Worm (Caenorhabditis elegans) whole organism, early embryonic: ENCODE results near the gene tufm-1.

ENCODE experiments used
- ama-1 ChIP-seq: fragments of 150-350 bp; optimal IDR thresholded peaks from 2 replicates; lab custom pipeline; 2014
- ets-7 ChIP-seq: sonication (generic microtip); optimal IDR thresholded peaks from 2 replicates; lab custom pipeline; 2016; ENCODE audit warnings: missing genotype, missing genetic modification characterization, missing compliant biosample characterization
- flt-1 ChIP-seq: fragments of 200-800 bp; sonication (Bioruptor generic); IDR thresholded peaks from 2 replicates; pipeline ENCODE4 v1.3.6; 2022; ENCODE audit warnings: missing genetic modification characterization, missing compliant biosample characterization
- hmg-4 ChIP-seq: fragments of 200-800 bp; sonication (Bioruptor generic); optimal IDR thresholded peaks from 2 replicates; lab custom pipeline; 2018; ENCODE audit warnings: mild to moderate bottlenecking, missing genetic modification characterization, missing compliant biosample characterization
- scrt-1 ChIP-seq: fragments of 200-800 bp; sonication (Bioruptor generic); IDR thresholded peaks from 2 replicates; pipeline ENCODE4 v1.3.6; 2022; ENCODE audit warnings: missing genetic modification characterization, missing compliant biosample characterization
- sea-1 ChIP-seq: fragments of 200-800 bp; sonication (Bioruptor generic); conservative IDR thresholded peaks from 2 replicates; pipeline ENCODE4 v1.3.6; 2022; ENCODE audit warnings: missing genetic modification characterization, missing compliant biosample characterization

DNA sequence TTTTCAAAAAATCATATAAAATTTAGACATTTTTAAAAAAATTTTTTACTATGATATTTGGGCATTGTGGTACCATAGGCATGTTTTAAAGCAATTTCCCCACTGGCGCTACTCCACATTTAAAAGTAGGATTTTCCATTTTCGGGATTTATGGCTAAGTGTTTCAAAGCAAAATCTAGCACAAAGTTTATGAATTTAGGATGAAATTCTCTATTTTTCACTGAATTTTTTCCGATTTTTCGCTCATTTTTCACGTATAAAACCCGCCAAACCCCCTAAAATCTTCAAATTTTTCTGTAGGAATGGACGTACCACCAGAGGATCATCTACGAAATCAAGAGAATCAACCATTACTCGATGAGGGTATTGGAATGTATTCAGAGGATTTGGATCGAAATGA lies 4.2 kb upstream of the tufm-1 start, which contains the start of gene pipp-4P:
- TF ChIP-seq hmg-4 (GFP tag; lab: Kevin White, UChicago) (no peak), ama-1 (lab: Kevin White, UChicago) (no peak), scrt-1 (no peak), ets-7 (no peak), flt-1 (GFP tag; lab: Robert Waterston, UW) (no peak), sea-1 (GFP tag; lab: Robert Waterston, UW) (no peak)
